Worm (Caenorhabditis elegans) whole organism, early embryonic: Measurements from ENCODE around the gene F59A1.18.

Experiments
- F13C5.2 ChIP-seq: sonication (generic microtip); optimal IDR thresholded peaks from 2 replicates; lab custom pipeline; 2017; ENCODE audit warnings: mild to moderate bottlenecking, missing genetic modification characterization, inconsistent platforms, missing compliant biosample characterization
- ama-1 ChIP-seq: fragments of 150-350 bp; optimal IDR thresholded peaks from 2 replicates; lab custom pipeline; 2014
- ets-7 ChIP-seq: sonication (generic microtip); optimal IDR thresholded peaks from 2 replicates; lab custom pipeline; 2016; ENCODE audit warnings: missing genotype, missing genetic modification characterization, missing compliant biosample characterization
- flt-1 ChIP-seq: fragments of 200-800 bp; sonication (Bioruptor generic); IDR thresholded peaks from 2 replicates; pipeline ENCODE4 v1.3.6; 2022; ENCODE audit warnings: missing genetic modification characterization, missing compliant biosample characterization
- hmbx-1 ChIP-seq: sonication (generic microtip); optimal IDR thresholded peaks from 2 replicates; lab custom pipeline; 2016; ENCODE audit warnings: mild to moderate bottlenecking, missing genetic modification characterization, missing compliant biosample characterization
- pes-1 ChIP-seq: fragments of 200-800 bp; sonication (Bioruptor generic); IDR thresholded peaks from 2 replicates; pipeline ENCODE4 v1.3.6; 2022; ENCODE audit warnings: missing genetic modification reagents, missing genetic modification characterization, missing compliant biosample characterization
- tbx-11 ChIP-seq: fragments of 200-800 bp; sonication (Bioruptor generic); IDR thresholded peaks from 2 replicates; pipeline ENCODE4 v1.3.6; 2022; ENCODE audit warnings: missing genetic modification characterization, missing compliant biosample characterization
- tbx-37 ChIP-seq: fragments of 200-800 bp; sonication (Bioruptor generic); conservative IDR thresholded peaks from 2 replicates; pipeline ENCODE4 v1.3.6; 2022; ENCODE audit warnings: missing genetic modification reagents, missing genetic modification characterization, missing compliant biosample characterization

- no peak for TF ChIP-seq flt-1 (GFP tag; lab: Robert Waterston, UW)
- no peak for TF ChIP-seq hmbx-1 (tag; lab: Kevin White, UChicago)
- TF ChIP-seq ets-7 = no peak
- TF ChIP-seq ama-1 (lab: Kevin White, UChicago) = no peak
- TF ChIP-seq tbx-11 = no peak
- no peak for TF ChIP-seq F13C5.2 (tag; lab: Kevin White, UChicago)
- no peak for TF ChIP-seq pes-1
- TF ChIP-seq tbx-37 (GFP tag; lab: Robert Waterston, UW) = no peak
Observed at ce11 chrV:17724704-17725103, 38.0 kb upstream of the F59A1.18 start, which contains the start of gene fat-5.
